Worm (Caenorhabditis elegans): ENCODE measurements around the gene dgn-3.

DNA sequence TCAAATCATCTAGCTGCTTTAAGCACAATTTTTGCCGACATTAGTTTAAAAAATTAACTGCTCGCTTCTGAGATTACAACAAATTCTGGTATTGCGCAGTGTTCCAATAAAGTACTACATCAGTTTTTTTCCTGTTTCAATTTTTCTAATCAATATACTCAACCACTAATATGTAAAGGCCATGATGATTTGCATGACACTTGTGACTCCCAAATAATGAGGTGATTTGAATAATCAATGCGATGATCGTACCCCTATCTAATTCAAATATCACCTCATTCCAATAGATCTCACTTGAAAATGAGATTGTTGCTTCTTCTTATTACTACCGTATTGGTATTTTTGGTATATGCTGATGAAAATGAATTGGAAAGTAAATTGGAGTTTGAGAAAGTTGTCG lies 2.6 kb upstream of the dgn-3 start, which contains the start of gene F07G6.2:
- TF ChIP-seq sptf-1 (tag; optimal IDR thresholded peaks at IDR 0.05) (no peak), pha-4 (tag; optimal IDR thresholded peaks at IDR 0.05) (no peak), elt-1 (tag; optimal IDR thresholded peaks at IDR 0.05; ENCODE audit: borderline replicate concordance, insufficient read depth) (no peak), elt-3 (tag; optimal IDR thresholded peaks at IDR 0.05) (no peak), nhr-76 (tag; optimal IDR thresholded peaks at IDR 0.05) (no peak), ceh-43 (GFP tag; optimal IDR thresholded peaks at IDR 0.05) (no peak), lin-13 (tag; optimal IDR thresholded peaks at IDR 0.05) (no peak), unc-62 (GFP tag; optimal IDR thresholded peaks at IDR 0.05) (no peak), mab-5 (tag; optimal IDR thresholded peaks at IDR 0.05) (no peak), snpc-4 (tag; optimal IDR thresholded peaks at IDR 0.05) (no peak), blmp-1 (tag; optimal IDR thresholded peaks at IDR 0.05) (no peak), zip-8 (tag; optimal IDR thresholded peaks at IDR 0.05) (no peak)

Data from whole organism, mixed stage, embryonic.